Worm (Caenorhabditis elegans) whole organism, mixed stage, embryonic: Measurements from ENCODE around the gene srx-5.

Experiments
- ces-1 ChIP-seq: fragments of 150-350 bp; optimal IDR thresholded peaks from 2 replicates; lab custom pipeline; 2014; ENCODE audit warnings: missing biosample characterization, missing genetic modification reagents, missing genetic modification characterization
- elt-1 ChIP-seq: sonication (generic microtip); optimal IDR thresholded peaks from 2 replicates; lab custom pipeline; 2017; ENCODE audit warnings: missing genetic modification characterization, mild to moderate bottlenecking, missing compliant biosample characterization, antibody characterized with exemption, moderate library complexity, borderline replicate concordance; ENCODE audit not compliant: insufficient read depth
- elt-3 ChIP-seq: fragments of 150-350 bp; optimal IDR thresholded peaks from 2 replicates; lab custom pipeline; 2014; ENCODE audit warnings: missing biosample characterization, missing genetic modification characterization
- lin-13 ChIP-seq: fragments of 150-350 bp; optimal IDR thresholded peaks from 2 replicates; lab custom pipeline; 2014; ENCODE audit warnings: missing biosample characterization, missing genetic modification characterization
- mep-1 ChIP-seq: fragments of 150-350 bp; optimal IDR thresholded peaks from 2 replicates; lab custom pipeline; 2017; ENCODE audit warnings: missing biosample characterization, missing genetic modification reagents, missing genetic modification characterization, inconsistent platforms
- nhr-12 ChIP-seq: fragments of 150-350 bp; optimal IDR thresholded peaks from 2 replicates; lab custom pipeline; 2014; ENCODE audit warnings: missing biosample characterization, missing genetic modification characterization
- nhr-28 ChIP-seq: fragments of 150-350 bp; optimal IDR thresholded peaks from 2 replicates; lab custom pipeline; 2014; ENCODE audit warnings: missing biosample characterization, missing genetic modification characterization
- nhr-76 ChIP-seq: sonication (generic microtip); optimal IDR thresholded peaks from 2 replicates; lab custom pipeline; 2017; ENCODE audit warnings: missing biosample characterization, missing genetic modification characterization
- pha-4 ChIP-seq: fragments of 150-350 bp; optimal IDR thresholded peaks from 2 replicates; lab custom pipeline; 2018; ENCODE audit warnings: missing biosample characterization, missing genetic modification reagents, missing genetic modification characterization
- snpc-4 ChIP-seq: fragments of 150-350 bp; optimal IDR thresholded peaks from 2 replicates; lab custom pipeline; 2014; ENCODE audit warnings: missing biosample characterization, missing genetic modification characterization
- unc-120 ChIP-seq: sonication (generic microtip); optimal IDR thresholded peaks from 2 replicates; lab custom pipeline; 2017; ENCODE audit warnings: missing genetic modification characterization, missing compliant biosample characterization; ENCODE audit not compliant: poor library complexity, severe bottlenecking
- unc-62 ChIP-seq: fragments of 150-350 bp; optimal IDR thresholded peaks from 2 replicates; lab custom pipeline; 2014; ENCODE audit warnings: missing biosample characterization, missing genetic modification reagents, missing genetic modification characterization
- zip-8 ChIP-seq: fragments of 150-350 bp; optimal IDR thresholded peaks from 2 replicates; lab custom pipeline; 2014; ENCODE audit warnings: missing biosample characterization, missing genetic modification characterization
- ztf-11 ChIP-seq: fragments of 150-350 bp; optimal IDR thresholded peaks from 2 replicates; lab custom pipeline; 2014; ENCODE audit warnings: missing biosample characterization, missing genetic modification characterization

DNA sequence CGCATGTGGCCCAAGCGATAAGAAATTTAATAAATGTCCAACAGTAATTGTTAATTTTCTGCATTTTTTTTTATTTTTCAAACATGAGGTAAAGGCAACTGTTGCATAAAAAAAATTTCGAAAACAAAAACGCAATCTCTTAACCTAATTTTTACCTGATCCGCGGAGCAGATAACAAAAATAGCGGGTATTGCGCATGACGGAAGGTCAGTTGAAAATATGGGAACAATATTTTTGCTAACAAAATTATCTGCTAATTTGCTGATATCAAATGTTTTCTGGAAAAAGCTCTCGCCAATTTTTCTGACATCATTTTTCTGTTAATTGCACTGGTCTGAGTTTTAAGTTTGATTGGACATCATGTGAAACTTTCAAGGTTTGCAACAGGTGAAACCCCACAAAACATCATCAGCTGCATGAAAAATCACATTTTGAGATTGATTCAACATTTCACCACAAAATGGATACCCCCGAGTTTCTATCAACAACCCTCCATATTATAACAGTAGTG is 35.5 kb upstream of the srx-5 start, which contains the start of the genes F31F4.11 and srh-266:
- TF ChIP-seq pha-4 (tag; lab: Kevin White, UChicago) (no peak), nhr-28 (tag; lab: Kevin White, UChicago) (no peak), ces-1 (GFP tag; lab: Kevin White, UChicago) (no peak), nhr-12 (no peak), zip-8 (no peak), mep-1 (tag; lab: Kevin White, UChicago) (no peak), unc-120 (tag; lab: Kevin White, UChicago) (no peak), snpc-4 (no peak), lin-13 (no peak), nhr-76 (tag; lab: Kevin White, UChicago) (no peak), elt-1 (no peak), elt-3 (tag; lab: Kevin White, UChicago) (no peak), ztf-11 (tag; lab: Kevin White, UChicago) (no peak), unc-62 (no peak)
